Worm (Caenorhabditis elegans) whole organism, late embryonic: ENCODE results near the gene F46B6.10.

Experiments
- C38D4.7 ChIP-seq: fragments of 200-800 bp; sonication (Bioruptor generic); optimal IDR thresholded peaks from 2 replicates; lab custom pipeline; 2018; ENCODE audit warnings: mild to moderate bottlenecking, missing genetic modification characterization, moderate library complexity, missing compliant biosample characterization
- ahr-1 ChIP-seq: sonication (generic microtip); optimal IDR thresholded peaks from 2 replicates; lab custom pipeline; 2016; ENCODE audit warnings: missing genetic modification characterization, missing compliant biosample characterization
- ceh-18 ChIP-seq: sonication (generic microtip); optimal IDR thresholded peaks from 2 replicates; lab custom pipeline; 2016; ENCODE audit warnings: missing genetic modification characterization, missing compliant biosample characterization
- ceh-2 ChIP-seq: sonication (generic microtip); optimal IDR thresholded peaks from 2 replicates; lab custom pipeline; 2016; ENCODE audit warnings: missing genotype, missing genetic modification characterization, missing compliant biosample characterization
- ceh-22 ChIP-seq: sonication (generic microtip); optimal IDR thresholded peaks from 2 replicates; lab custom pipeline; 2017; ENCODE audit warnings: missing biosample characterization, missing genetic modification characterization
- ceh-30 ChIP-seq: fragments of 150-350 bp; optimal IDR thresholded peaks from 2 replicates; lab custom pipeline; 2014; ENCODE audit warnings: missing biosample characterization, missing genetic modification characterization
- ceh-34 ChIP-seq: sonication (generic microtip); optimal IDR thresholded peaks from 2 replicates; lab custom pipeline; 2016; ENCODE audit warnings: mild to moderate bottlenecking, missing genetic modification characterization, missing compliant biosample characterization
- ceh-6 ChIP-seq: fragments of 200-800 bp; sonication (Bioruptor generic); optimal IDR thresholded peaks from 2 replicates; lab custom pipeline; 2018; ENCODE audit warnings: mild to moderate bottlenecking, missing genetic modification characterization, missing compliant biosample characterization
- dmd-4 ChIP-seq: sonication (generic microtip); optimal IDR thresholded peaks from 2 replicates; lab custom pipeline; 2016; ENCODE audit warnings: borderline replicate concordance, missing genetic modification characterization, missing compliant biosample characterization
- elt-4 ChIP-seq: sonication (generic microtip); optimal IDR thresholded peaks from 2 replicates; lab custom pipeline; 2016; ENCODE audit warnings: missing genetic modification characterization, missing compliant biosample characterization
- hlh-15 ChIP-seq: sonication (generic microtip); optimal IDR thresholded peaks from 2 replicates; lab custom pipeline; 2016; ENCODE audit warnings: missing genetic modification characterization, missing compliant biosample characterization
- hlh-6 ChIP-seq: sonication (generic microtip); optimal IDR thresholded peaks from 2 replicates; lab custom pipeline; 2016; ENCODE audit warnings: missing genotype, missing genetic modification characterization, missing compliant biosample characterization
- lim-6 ChIP-seq: sonication (generic microtip); optimal IDR thresholded peaks from 2 replicates; lab custom pipeline; 2016; ENCODE audit warnings: missing genetic modification characterization, missing compliant biosample characterization
- mec-3 ChIP-seq: sonication (generic microtip); optimal IDR thresholded peaks from 2 replicates; lab custom pipeline; 2016; ENCODE audit warnings: borderline replicate concordance, missing genetic modification characterization, missing compliant biosample characterization
- pag-3 ChIP-seq: sonication (generic microtip); optimal IDR thresholded peaks from 2 replicates; lab custom pipeline; 2016; ENCODE audit warnings: missing compliant biosample characterization, missing genetic modification characterization, borderline replicate concordance
- pax-1 ChIP-seq: fragments of 150-350 bp; optimal IDR thresholded peaks from 2 replicates; lab custom pipeline; 2014; ENCODE audit warnings: missing biosample characterization, missing genetic modification characterization
- pha-2 ChIP-seq: sonication (generic microtip); optimal IDR thresholded peaks from 2 replicates; lab custom pipeline; 2017; ENCODE audit warnings: mild to moderate bottlenecking, missing genetic modification characterization, missing compliant biosample characterization
- pha-4 ChIP-seq: fragments of 150-350 bp; optimal IDR thresholded peaks from 2 replicates; lab custom pipeline; 2018; ENCODE audit warnings: missing biosample characterization, missing genetic modification reagents, missing genetic modification characterization
- pqm-1 ChIP-seq: sonication (generic microtip); optimal IDR thresholded peaks from 2 replicates; lab custom pipeline; 2016; ENCODE audit warnings: missing genetic modification characterization, missing compliant biosample characterization
- pros-1 ChIP-seq: fragments of 150-350 bp; optimal IDR thresholded peaks from 2 replicates; lab custom pipeline; 2014; ENCODE audit warnings: missing biosample characterization, missing genetic modification reagents, missing genetic modification characterization
- ref-2 ChIP-seq: sonication (generic microtip); optimal IDR thresholded peaks from 2 replicates; lab custom pipeline; 2016; ENCODE audit warnings: missing genetic modification characterization, missing compliant biosample characterization
- rnt-1 ChIP-seq: sonication (generic microtip); optimal IDR thresholded peaks from 2 replicates; lab custom pipeline; 2016; ENCODE audit warnings: missing genetic modification characterization, missing compliant biosample characterization
- sox-4 ChIP-seq: sonication (generic microtip); optimal IDR thresholded peaks from 2 replicates; lab custom pipeline; 2017; ENCODE audit warnings: mild to moderate bottlenecking, missing genetic modification characterization, inconsistent platforms, missing compliant biosample characterization
- tbx-2 ChIP-seq: sonication (generic microtip); optimal IDR thresholded peaks from 2 replicates; lab custom pipeline; 2016; ENCODE audit warnings: missing genetic modification characterization, missing compliant biosample characterization
- unc-42 ChIP-seq: sonication (generic microtip); optimal IDR thresholded peaks from 2 replicates; lab custom pipeline; 2016; ENCODE audit warnings: missing genotype, missing genetic modification characterization, missing compliant biosample characterization
- unc-55 ChIP-seq: sonication (generic microtip); optimal IDR thresholded peaks from 2 replicates; lab custom pipeline; 2017; ENCODE audit warnings: missing biosample characterization, missing genetic modification reagents, missing genetic modification characterization

The F46B6.10 gene

ce11 chrV:9754459-9754858 is 47.4 kb downstream of the F46B6.10 start, which contains the start of gene F58E6.5:
Gene F58E6.5, minus strand, starts transcription at chrV:9754559.
- TF ChIP-seq pax-1 (no peak), hlh-15 (tag; lab: Kevin White, UChicago) (no peak), ceh-2 (tag; lab: Kevin White, UChicago) (no peak), ref-2 (no peak), ceh-30 (tag; lab: Kevin White, UChicago) (no peak), ceh-18 (tag; lab: Kevin White, UChicago) (no peak), sox-4 (tag; lab: Kevin White, UChicago) (no peak), tbx-2 (tag; lab: Kevin White, UChicago) (no peak), pqm-1 (tag; lab: Kevin White, UChicago) (no peak), pha-4 (tag; lab: Kevin White, UChicago) (no peak), C38D4.7 (GFP tag; lab: Kevin White, UChicago) (no peak), unc-55 (GFP tag; lab: Kevin White, UChicago) (no peak)

- TF ChIP-seq ceh-34 (no peak), pqm-1 (tag; lab: Kevin White, UChicago) (no peak), ceh-22 (tag; lab: Kevin White, UChicago) (no peak), hlh-6 (no peak), elt-4 (tag; lab: Kevin White, UChicago) (no peak), pha-2 (tag; lab: Kevin White, UChicago) (no peak)
These were observed 48.3 kb downstream of the F46B6.10 start for ce11 chrV:9753554-9753953.

- no peak for TF ChIP-seq ceh-6 (GFP tag; lab: Kevin White, UChicago)
- no peak for TF ChIP-seq dmd-4
- TF ChIP-seq rnt-1, result no peak
- no peak for TF ChIP-seq pag-3
- TF ChIP-seq pros-1 (tag; lab: Kevin White, UChicago), result no peak
- TF ChIP-seq lim-6 (tag; lab: Kevin White, UChicago), result no peak
- TF ChIP-seq pha-2 (tag; lab: Kevin White, UChicago), result no peak
- no peak for TF ChIP-seq tbx-2 (tag; lab: Kevin White, UChicago)
- no peak for TF ChIP-seq ahr-1
- no peak for TF ChIP-seq unc-42 (tag; lab: Kevin White, UChicago)
- no peak for TF ChIP-seq ceh-30 (tag; lab: Kevin White, UChicago)
- TF ChIP-seq mec-3, result no peak
These were observed 48.9 kb downstream of the F46B6.10 start, which contains the start of gene F58E6.6 for ce11 chrV:9752918-9753317. Gene F58E6.6, minus strand, starts transcription at chrV:9753018.
